Fruit fly (Drosophila melanogaster) whole organism, adult: Measurements from ENCODE around the gene BomBc3.
A peak's percentile ranks its signal among the peaks of the same experiment; 100 is the strongest.

ENCODE experiments used
- CG11617 ChIP-seq: fragments of 200-800 bp; sonication (Bioruptor generic); optimal IDR thresholded peaks from 2 replicates; lab custom pipeline; 2017; ENCODE audit warnings: mild to moderate bottlenecking, missing biosample characterization, missing genetic modification reagents, missing genetic modification characterization
- CG12768 ChIP-seq: fragments of 200-800 bp; sonication (Bioruptor generic); optimal IDR thresholded peaks from 2 replicates; lab custom pipeline; 2017; ENCODE audit warnings: missing biosample characterization, missing genetic modification characterization, mild to moderate bottlenecking, moderate library complexity, missing genetic modification reagents
- CG14711 ChIP-seq: fragments of 200-800 bp; sonication (Bioruptor generic); optimal IDR thresholded peaks from 2 replicates; lab custom pipeline; 2018; ENCODE audit warnings: missing biosample characterization, mild to moderate bottlenecking, missing genetic modification characterization, moderate library complexity
- CG1620 ChIP-seq: fragments of 200-800 bp; sonication (Bioruptor generic); optimal IDR thresholded peaks from 2 replicates; lab custom pipeline; 2016; ENCODE audit warnings: missing biosample characterization, missing genetic modification characterization
- CG33017 ChIP-seq: fragments of 200-800 bp; sonication (Bioruptor generic); optimal IDR thresholded peaks from 2 replicates; lab custom pipeline; 2018; ENCODE audit warnings: missing biosample characterization, mild to moderate bottlenecking, missing genetic modification characterization, moderate library complexity
- CG5204 ChIP-seq: fragments of 200-800 bp; sonication (Bioruptor generic); optimal IDR thresholded peaks from 2 replicates; lab custom pipeline; 2016; ENCODE audit warnings: missing biosample characterization, missing genetic modification characterization
- CG7045 ChIP-seq: fragments of 200-800 bp; sonication (Bioruptor generic); optimal IDR thresholded peaks from 2 replicates; lab custom pipeline; 2017; ENCODE audit warnings: missing biosample characterization, mild to moderate bottlenecking, missing genetic modification characterization
- CG7101 ChIP-seq: fragments of 200-800 bp; sonication (Bioruptor generic); optimal IDR thresholded peaks from 2 replicates; lab custom pipeline; 2018; ENCODE audit warnings: missing biosample characterization, mild to moderate bottlenecking, missing genetic modification characterization, moderate library complexity
- Clk ChIP-seq: fragments of 200-800 bp; sonication (Bioruptor generic); optimal IDR thresholded peaks from 2 replicates; lab custom pipeline; 2017; ENCODE audit warnings: missing biosample characterization, missing genetic modification characterization
- Crg-1 ChIP-seq: fragments of 200-800 bp; sonication (Bioruptor generic); optimal IDR thresholded peaks from 2 replicates; lab custom pipeline; 2016; ENCODE audit warnings: missing biosample characterization, missing genetic modification characterization
- Hr96 ChIP-seq: fragments of 200-800 bp; sonication (Bioruptor generic); optimal IDR thresholded peaks from 2 replicates; lab custom pipeline; 2016; ENCODE audit warnings: missing biosample characterization, missing genetic modification characterization
- Mnt ChIP-seq: fragments of 200-800 bp; sonication (Bioruptor generic); optimal IDR thresholded peaks from 2 replicates; lab custom pipeline; 2016; ENCODE audit warnings: missing biosample characterization, mild to moderate bottlenecking, missing genetic modification characterization
- bab1 ChIP-seq: fragments of 200-800 bp; sonication (Bioruptor generic); optimal IDR thresholded peaks from 3 replicates; lab custom pipeline; 2019; ENCODE audit warnings: missing biosample characterization, mild to moderate bottlenecking, missing genetic modification characterization, moderate library complexity
- cic ChIP-seq: fragments of 200-800 bp; sonication (Bioruptor generic); optimal IDR thresholded peaks from 2 replicates; lab custom pipeline; 2017; ENCODE audit warnings: missing biosample characterization, mild to moderate bottlenecking, missing genetic modification characterization, moderate library complexity
- cnc ChIP-seq, 2 experiments: fragments of >200 bp; optimal IDR thresholded peaks; 2 replicates each; lab custom pipeline; 2017
- kay ChIP-seq: fragments of 200-800 bp; sonication (Bioruptor generic); peaks from one replicate; lab custom pipeline; 2016; ENCODE audit warnings: missing biosample characterization, missing genetic modification characterization, borderline replicate concordance
- ovo ChIP-seq: fragments of 200-800 bp; sonication (Bioruptor generic); optimal IDR thresholded peaks from 2 replicates; lab custom pipeline; 2016; ENCODE audit warnings: missing biosample characterization, missing genetic modification characterization
- pad ChIP-seq: fragments of 200-800 bp; sonication (Bioruptor generic); optimal IDR thresholded peaks from 3 replicates; lab custom pipeline; 2017; ENCODE audit warnings: missing biosample characterization, missing genetic modification characterization, mild to moderate bottlenecking, moderate library complexity, missing genetic modification reagents
- tj ChIP-seq: fragments of 200-800 bp; sonication (Bioruptor generic); optimal IDR thresholded peaks from 3 replicates; lab custom pipeline; 2017; ENCODE audit warnings: missing biosample characterization, mild to moderate bottlenecking, missing genetic modification characterization, moderate library complexity
- toe ChIP-seq: fragments of 200-800 bp; sonication (Bioruptor generic); optimal IDR thresholded peaks from 2 replicates; lab custom pipeline; 2016; ENCODE audit warnings: missing biosample characterization, missing genetic modification characterization

Gene BomBc3

DNA sequence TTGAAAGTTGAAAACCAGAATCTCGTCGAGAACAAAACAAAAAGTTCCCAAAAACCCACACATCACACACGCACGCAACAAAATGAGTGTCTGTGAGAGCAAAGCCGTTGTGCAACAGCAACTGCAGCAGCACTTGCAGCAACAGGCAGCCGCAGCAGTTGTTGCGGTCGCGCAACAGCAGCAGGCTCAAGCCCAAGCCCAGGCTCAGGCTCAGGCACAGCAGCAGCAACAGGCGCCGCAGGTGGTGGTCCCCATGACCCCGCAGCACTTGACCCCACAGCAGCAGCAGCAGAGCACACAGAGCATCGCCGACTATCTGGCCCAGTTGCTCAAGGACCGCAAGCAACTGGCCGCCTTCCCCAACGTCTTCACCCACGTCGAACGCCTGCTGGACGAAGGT is 43.9 kb upstream of the BomBc3 start:
- TF ChIP-seq CG5204, result no peak
- TF ChIP-seq pad (GFP tag; lab: Kevin White, UChicago), result no peak
- no peak for TF ChIP-seq cnc (optimal IDR thresholded peaks at IDR 0.05; lab: Kevin White, UChicago)
- no peak for TF ChIP-seq Crg-1 (GFP tag; lab: Kevin White, UChicago)
- no peak for TF ChIP-seq CG7101

DNA sequence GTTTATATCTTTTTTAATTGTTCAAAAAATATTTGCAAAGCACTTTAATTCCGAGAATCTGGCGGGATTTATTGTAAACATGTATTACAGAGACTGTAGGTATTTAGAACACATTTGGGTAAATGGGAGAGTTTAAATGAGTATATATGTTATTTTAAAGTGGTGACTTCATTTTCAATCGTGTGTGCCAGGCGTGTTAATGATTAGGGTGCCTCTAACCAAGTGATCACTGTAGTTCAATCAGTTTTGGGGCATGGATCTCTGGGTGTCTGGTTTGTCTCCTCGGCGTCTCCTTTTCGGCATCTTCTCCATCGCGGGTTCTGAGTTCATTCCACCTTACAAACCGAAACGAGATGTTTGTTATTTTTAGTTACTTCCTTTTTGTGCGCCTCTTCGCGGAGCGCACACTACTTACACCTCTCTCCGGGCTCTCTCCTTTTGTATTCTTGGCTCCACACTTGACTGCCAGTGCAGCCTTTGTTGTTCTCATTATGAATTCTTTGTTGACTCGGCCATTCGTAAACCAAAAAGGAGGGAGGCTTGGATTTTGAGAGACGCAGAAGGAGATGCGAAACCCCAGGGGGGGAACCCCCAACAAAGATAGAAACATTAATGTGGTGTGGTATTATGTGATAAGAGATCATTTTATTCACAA is 43.0 kb upstream of the BomBc3 start:
- TF ChIP-seq bab1 (GFP tag; lab: Kevin White, UChicago), result no peak
- no peak for TF ChIP-seq Crg-1 (GFP tag; lab: Kevin White, UChicago)
- no peak for TF ChIP-seq CG14711 (tag; lab: Kevin White, UChicago)
- no peak for TF ChIP-seq ovo (GFP tag; lab: Kevin White, UChicago)
- no peak for TF ChIP-seq CG11617 (GFP tag; lab: Kevin White, UChicago)
- no peak for TF ChIP-seq toe (GFP tag; lab: Kevin White, UChicago)
- no peak for TF ChIP-seq CG7045 (GFP tag; lab: Kevin White, UChicago)
- TF ChIP-seq CG12768 (GFP tag; lab: Kevin White, UChicago), result no peak
- TF ChIP-seq CG33017 (tag; lab: Kevin White, UChicago), result no peak
- TF ChIP-seq Clk (GFP tag; lab: Kevin White, UChicago), result no peak
- no peak for TF ChIP-seq tj (GFP tag; lab: Kevin White, UChicago)
- no peak for TF ChIP-seq kay (GFP tag; lab: Kevin White, UChicago)
- TF ChIP-seq Hr96 (GFP tag; lab: Kevin White, UChicago), result no peak
- no peak for TF ChIP-seq pad (GFP tag; lab: Kevin White, UChicago)

DNA sequence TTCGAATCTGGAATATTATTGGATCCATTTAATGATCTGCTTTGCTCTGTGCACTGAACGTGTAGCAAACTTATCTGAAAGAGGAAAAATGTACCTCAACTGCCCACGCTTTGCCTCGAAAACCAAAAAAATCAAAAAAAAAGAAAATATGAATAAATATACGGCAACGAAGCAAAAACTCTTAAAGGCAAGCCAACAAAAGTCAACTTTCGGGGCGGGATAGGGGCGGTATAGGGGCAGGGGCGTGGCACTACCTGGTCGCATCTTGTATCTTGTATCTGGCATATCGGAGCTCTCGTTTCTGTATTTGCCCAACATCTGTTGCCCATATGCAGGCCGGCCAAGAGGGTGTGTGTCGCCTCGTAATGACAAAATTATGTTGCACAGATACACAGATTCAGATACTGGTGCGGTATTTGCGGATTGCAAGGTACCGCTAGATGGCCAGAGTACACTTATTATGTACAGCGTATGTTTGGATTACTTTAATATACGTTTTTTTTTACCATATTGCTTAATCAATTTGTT is 42.4 kb upstream of the BomBc3 start:
- TF ChIP-seq Mnt (GFP tag; lab: Kevin White, UChicago) (no peak), CG12768 (GFP tag; lab: Kevin White, UChicago) (no peak), bab1 (GFP tag; lab: Kevin White, UChicago) (no peak), cic (GFP tag; lab: Kevin White, UChicago) (no peak), CG11617 (GFP tag; lab: Kevin White, UChicago) (no peak), ovo (GFP tag; lab: Kevin White, UChicago) (no peak), CG5204 (no peak), CG14711 (tag; lab: Kevin White, UChicago) (no peak), pad (GFP tag; lab: Kevin White, UChicago) (no peak), toe (GFP tag; lab: Kevin White, UChicago) (no peak), Hr96 (GFP tag; lab: Kevin White, UChicago) (no peak), Crg-1 (GFP tag; lab: Kevin White, UChicago) (no peak), kay (GFP tag; lab: Kevin White, UChicago) (no peak), CG1620 (GFP tag; lab: Kevin White, UChicago) (no peak), CG33017 (tag; lab: Kevin White, UChicago) (no peak), CG7101 (no peak), Clk (GFP tag; lab: Kevin White, UChicago) (no peak)

DNA sequence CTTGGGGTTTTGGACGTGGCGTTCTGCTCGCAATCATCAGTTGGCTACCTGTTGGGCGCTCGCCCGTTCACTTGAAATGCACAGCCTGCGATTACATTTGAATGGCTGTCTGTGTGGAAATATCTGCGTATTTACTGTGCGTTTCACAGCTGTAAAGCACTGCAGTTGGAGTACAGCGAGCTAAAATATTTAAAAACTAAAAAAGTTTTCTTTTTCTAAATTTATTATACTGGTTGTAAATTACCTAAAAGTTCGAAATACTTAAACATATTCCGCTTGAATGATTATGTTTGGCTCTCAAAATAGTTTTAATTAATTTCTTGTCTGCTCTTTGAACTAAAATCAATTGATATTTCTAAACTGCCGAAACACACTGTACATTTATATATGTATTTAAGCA is 40.6 kb upstream of the BomBc3 start:
- TF ChIP-seq cnc (optimal IDR thresholded peaks at IDR 0.05; lab: Kevin White, UChicago), result no peak
- peak; percentile 30 for TF ChIP-seq bab1 (GFP tag; lab: Kevin White, UChicago)
- TF ChIP-seq kay (GFP tag; lab: Kevin White, UChicago), result peak; percentile 89

DNA sequence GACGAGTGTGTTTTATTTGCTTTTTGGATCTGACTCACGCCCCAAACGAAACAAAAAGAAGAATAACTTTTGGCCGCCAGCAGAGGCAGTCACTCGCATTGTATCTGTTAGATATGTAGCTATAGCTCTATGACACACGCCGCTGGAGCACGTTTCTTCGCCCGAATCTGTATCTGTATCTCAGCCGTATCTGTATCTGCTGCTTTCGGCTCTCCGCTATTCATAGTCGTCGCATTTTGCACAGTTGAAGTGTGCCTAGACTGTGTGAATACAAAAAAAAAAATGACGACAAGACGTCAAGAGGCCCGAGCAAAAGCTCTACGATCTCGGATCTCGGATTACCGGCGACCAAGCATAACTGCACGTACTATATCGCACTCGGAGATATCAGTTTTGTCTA is 40.2 kb upstream of the BomBc3 start:
- TF ChIP-seq ovo (GFP tag; lab: Kevin White, UChicago), result no peak
- TF ChIP-seq tj (GFP tag; lab: Kevin White, UChicago), result peak; percentile 38

DNA sequence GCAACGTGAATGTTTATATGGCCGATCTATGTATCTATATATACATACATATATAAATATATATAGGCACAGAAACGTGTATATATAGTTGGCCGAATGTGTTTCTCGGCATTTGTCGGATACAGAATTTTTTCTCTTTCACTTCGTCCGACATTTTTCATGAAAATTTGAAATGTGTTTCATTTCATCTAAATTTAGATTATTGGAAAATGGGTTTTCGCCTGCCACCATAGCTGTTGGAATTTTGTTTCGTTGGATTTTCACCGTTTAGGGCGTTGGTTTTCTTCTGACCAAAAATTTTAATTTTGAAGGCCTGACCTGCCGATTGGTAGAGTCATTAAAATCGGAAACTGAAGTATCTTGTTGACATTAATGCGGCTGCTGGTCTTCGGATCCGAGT is 39.5 kb upstream of the BomBc3 start:
- no peak for TF ChIP-seq bab1 (GFP tag; lab: Kevin White, UChicago)
- no peak for TF ChIP-seq CG1620 (GFP tag; lab: Kevin White, UChicago)
- no peak for TF ChIP-seq Clk (GFP tag; lab: Kevin White, UChicago)
- TF ChIP-seq CG12768 (GFP tag; lab: Kevin White, UChicago), result no peak
- TF ChIP-seq pad (GFP tag; lab: Kevin White, UChicago), result no peak
- TF ChIP-seq tj (GFP tag; lab: Kevin White, UChicago), result no peak
- no peak for TF ChIP-seq Mnt (GFP tag; lab: Kevin White, UChicago)
- TF ChIP-seq cnc (optimal IDR thresholded peaks at IDR 0.05; lab: Kevin White, UChicago), result no peak
- TF ChIP-seq Hr96 (GFP tag; lab: Kevin White, UChicago), result no peak
- TF ChIP-seq cic (GFP tag; lab: Kevin White, UChicago), result no peak
- TF ChIP-seq CG7101, result no peak
- TF ChIP-seq kay (GFP tag; lab: Kevin White, UChicago), result no peak
- TF ChIP-seq CG7045 (GFP tag; lab: Kevin White, UChicago), result no peak
- TF ChIP-seq CG14711 (tag; lab: Kevin White, UChicago), result no peak
